Fruit fly (Drosophila melanogaster): ENCODE measurements around the gene CG14829.

Gene CG14829

dm6 chr3L:7241217-7241859 lies 3.4 kb upstream of the CG14829 start, which contains the start of the genes RpL18 and Neos (continued):
- TF ChIP-seq CG10979 (tag; optimal IDR thresholded peaks at IDR 0.05) (peak; percentile 43), Pdp1 (GFP tag; optimal IDR thresholded peaks at IDR 0.05) (peak; percentile 53 to 57), Vsx1 (GFP tag; optimal IDR thresholded peaks at IDR 0.05) (no peak), CG31365 (tag; optimal IDR thresholded peaks at IDR 0.05) (peak; percentile 61), Nf-YA (GFP tag; IDR thresholded peaks at IDR 0.05) (no peak; the same call in 1 of the 2 replicates), CG4707 (GFP tag; optimal IDR thresholded peaks at IDR 0.05) (peak; percentile 74), NK7.1 (GFP tag; optimal IDR thresholded peaks at IDR 0.05) (peak; percentile 55), Dbx (GFP tag; IDR thresholded peaks at IDR 0.05) (peak; percentile 67), Lim3 (GFP tag; IDR thresholded peaks at IDR 0.05) (no peak), CG16779 (GFP tag; IDR thresholded peaks at IDR 0.05) (no peak), B-H1 (GFP tag; IDR thresholded peaks at IDR 0.05) (no peak; the same call in 2 of the 3 replicates), Fer3 (tag; optimal IDR thresholded peaks at IDR 0.05) (peak; percentile 78), kah (GFP tag; optimal IDR thresholded peaks at IDR 0.05) (peak; percentile 61), MTF-1 (GFP tag; optimal IDR thresholded peaks at IDR 0.05; ENCODE audit: borderline replicate concordance) (peak; percentile 83), grn (GFP tag; optimal IDR thresholded peaks at IDR 0.05) (no peak), otp (GFP tag; IDR thresholded peaks at IDR 0.05) (peak; percentile 70; the same call in 1 of the 3 replicates), unpg (GFP tag; optimal IDR thresholded peaks at IDR 0.05) (peak; percentile 72), Xrp1 (GFP tag; IDR thresholded peaks at IDR 0.05) (no peak), ro (GFP tag; IDR thresholded peaks at IDR 0.05) (no peak), stc (GFP tag; IDR thresholded peaks at IDR 0.05) (peak; percentile 64), Elba2 (GFP tag; optimal IDR thresholded peaks at IDR 0.05) (peak; percentile 14), crc (GFP tag; optimal IDR thresholded peaks at IDR 0.05) (peak; percentile 67), CG17361 (GFP tag; IDR thresholded peaks at IDR 0.05) (peak; percentile 79; the same call in 2 of the 3 replicates), nerfin-2 (GFP tag; IDR thresholded peaks at IDR 0.05; ENCODE audit: partially characterized antibody) (no peak), HLH3B (GFP tag; IDR thresholded peaks at IDR 0.05) (no peak), Eip74EF (GFP tag; optimal IDR thresholded peaks at IDR 0.05) (peak in 1 of 2 experiments; percentile 47), lmd (GFP tag; IDR thresholded peaks at IDR 0.05) (peak; percentile 34; the same call in 1 of the 2 replicates), HLH4C (GFP tag; IDR thresholded peaks at IDR 0.05; ENCODE audit: partially characterized antibody) (no peak), CG8359 (GFP tag; optimal IDR thresholded peaks at IDR 0.05; ENCODE audit: borderline replicate concordance) (no peak), Atf-2 (GFP tag; optimal IDR thresholded peaks at IDR 0.05) (peak; percentile 45), lilli (GFP tag; optimal IDR thresholded peaks at IDR 0.05) (peak; percentile 77), cad (GFP tag; optimal IDR thresholded peaks at IDR 0.05) (no peak), ssp (GFP tag; IDR thresholded peaks at IDR 0.05) (no peak), bsh (GFP tag; optimal IDR thresholded peaks at IDR 0.05) (peak; percentile 48 to 65), Sox100B (GFP tag; optimal IDR thresholded peaks at IDR 0.05) (peak; percentile 79), CG32767 (GFP tag; IDR thresholded peaks at IDR 0.05) (no peak; the same call in 1 of the 2 replicates), Ssrp (tag; optimal IDR thresholded peaks at IDR 0.05) (peak; percentile 18), CG2678 (tag; optimal IDR thresholded peaks at IDR 0.05) (peak; percentile 67), CG12391 (tag; optimal IDR thresholded peaks at IDR 0.05) (peak; percentile 86), CG6765 (GFP tag; optimal IDR thresholded peaks at IDR 0.05) (peak; percentile 86), D19A (tag; optimal IDR thresholded peaks at IDR 0.05) (no peak), crol (GFP tag; IDR thresholded peaks at IDR 0.05) (no peak), CG12769 (tag; optimal IDR thresholded peaks at IDR 0.05) (no peak), dan (GFP tag; IDR thresholded peaks at IDR 0.05) (no peak), CG15479 (GFP tag; optimal IDR thresholded peaks at IDR 0.05) (peak; percentile 11), gce (GFP tag; IDR thresholded peaks at IDR 0.05) (peak; percentile 75; the same call in 2 of the 3 replicates), Nf-YC (tag; optimal IDR thresholded peaks at IDR 0.05) (peak; percentile 62), CG7928 (GFP tag; optimal IDR thresholded peaks at IDR 0.05) (peak; percentile 36), tap (tag; optimal IDR thresholded peaks at IDR 0.05) (peak; percentile 46)
